Fruit fly (Drosophila melanogaster) whole organism, adult: ENCODE results near the gene CG1273.

Source experiments
- CG11617 ChIP-seq: fragments of 200-800 bp; sonication (Bioruptor generic); optimal IDR thresholded peaks from 2 replicates; lab custom pipeline; 2017; ENCODE audit warnings: mild to moderate bottlenecking, missing biosample characterization, missing genetic modification reagents, missing genetic modification characterization
- CG12768 ChIP-seq: fragments of 200-800 bp; sonication (Bioruptor generic); optimal IDR thresholded peaks from 2 replicates; lab custom pipeline; 2017; ENCODE audit warnings: missing biosample characterization, missing genetic modification characterization, mild to moderate bottlenecking, moderate library complexity, missing genetic modification reagents
- CG14711 ChIP-seq: fragments of 200-800 bp; sonication (Bioruptor generic); optimal IDR thresholded peaks from 2 replicates; lab custom pipeline; 2018; ENCODE audit warnings: missing biosample characterization, mild to moderate bottlenecking, missing genetic modification characterization, moderate library complexity
- CG1620 ChIP-seq: fragments of 200-800 bp; sonication (Bioruptor generic); optimal IDR thresholded peaks from 2 replicates; lab custom pipeline; 2016; ENCODE audit warnings: missing biosample characterization, missing genetic modification characterization
- CG33017 ChIP-seq: fragments of 200-800 bp; sonication (Bioruptor generic); optimal IDR thresholded peaks from 2 replicates; lab custom pipeline; 2018; ENCODE audit warnings: missing biosample characterization, mild to moderate bottlenecking, missing genetic modification characterization, moderate library complexity
- CG5204 ChIP-seq: fragments of 200-800 bp; sonication (Bioruptor generic); optimal IDR thresholded peaks from 2 replicates; lab custom pipeline; 2016; ENCODE audit warnings: missing biosample characterization, missing genetic modification characterization
- CG7045 ChIP-seq: fragments of 200-800 bp; sonication (Bioruptor generic); optimal IDR thresholded peaks from 2 replicates; lab custom pipeline; 2017; ENCODE audit warnings: missing biosample characterization, mild to moderate bottlenecking, missing genetic modification characterization
- CG7101 ChIP-seq: fragments of 200-800 bp; sonication (Bioruptor generic); optimal IDR thresholded peaks from 2 replicates; lab custom pipeline; 2018; ENCODE audit warnings: missing biosample characterization, mild to moderate bottlenecking, missing genetic modification characterization, moderate library complexity
- Clk ChIP-seq: fragments of 200-800 bp; sonication (Bioruptor generic); optimal IDR thresholded peaks from 2 replicates; lab custom pipeline; 2017; ENCODE audit warnings: missing biosample characterization, missing genetic modification characterization
- Crg-1 ChIP-seq: fragments of 200-800 bp; sonication (Bioruptor generic); optimal IDR thresholded peaks from 2 replicates; lab custom pipeline; 2016; ENCODE audit warnings: missing biosample characterization, missing genetic modification characterization
- Hr96 ChIP-seq: fragments of 200-800 bp; sonication (Bioruptor generic); optimal IDR thresholded peaks from 2 replicates; lab custom pipeline; 2016; ENCODE audit warnings: missing biosample characterization, missing genetic modification characterization
- Mnt ChIP-seq: fragments of 200-800 bp; sonication (Bioruptor generic); optimal IDR thresholded peaks from 2 replicates; lab custom pipeline; 2016; ENCODE audit warnings: missing biosample characterization, mild to moderate bottlenecking, missing genetic modification characterization
- bab1 ChIP-seq: fragments of 200-800 bp; sonication (Bioruptor generic); optimal IDR thresholded peaks from 3 replicates; lab custom pipeline; 2019; ENCODE audit warnings: missing biosample characterization, mild to moderate bottlenecking, missing genetic modification characterization, moderate library complexity
- cic ChIP-seq: fragments of 200-800 bp; sonication (Bioruptor generic); optimal IDR thresholded peaks from 2 replicates; lab custom pipeline; 2017; ENCODE audit warnings: missing biosample characterization, mild to moderate bottlenecking, missing genetic modification characterization, moderate library complexity
- cnc ChIP-seq, 2 experiments: fragments of >200 bp; optimal IDR thresholded peaks; 2 replicates each; lab custom pipeline; 2017
- kay ChIP-seq: fragments of 200-800 bp; sonication (Bioruptor generic); peaks from one replicate; lab custom pipeline; 2016; ENCODE audit warnings: missing biosample characterization, missing genetic modification characterization, borderline replicate concordance
- ovo ChIP-seq: fragments of 200-800 bp; sonication (Bioruptor generic); optimal IDR thresholded peaks from 2 replicates; lab custom pipeline; 2016; ENCODE audit warnings: missing biosample characterization, missing genetic modification characterization
- pad ChIP-seq: fragments of 200-800 bp; sonication (Bioruptor generic); optimal IDR thresholded peaks from 3 replicates; lab custom pipeline; 2017; ENCODE audit warnings: missing biosample characterization, missing genetic modification characterization, mild to moderate bottlenecking, moderate library complexity, missing genetic modification reagents
- tj ChIP-seq: fragments of 200-800 bp; sonication (Bioruptor generic); optimal IDR thresholded peaks from 3 replicates; lab custom pipeline; 2017; ENCODE audit warnings: missing biosample characterization, mild to moderate bottlenecking, missing genetic modification characterization, moderate library complexity
- toe ChIP-seq: fragments of 200-800 bp; sonication (Bioruptor generic); optimal IDR thresholded peaks from 2 replicates; lab custom pipeline; 2016; ENCODE audit warnings: missing biosample characterization, missing genetic modification characterization

CG1273 gene

DNA sequence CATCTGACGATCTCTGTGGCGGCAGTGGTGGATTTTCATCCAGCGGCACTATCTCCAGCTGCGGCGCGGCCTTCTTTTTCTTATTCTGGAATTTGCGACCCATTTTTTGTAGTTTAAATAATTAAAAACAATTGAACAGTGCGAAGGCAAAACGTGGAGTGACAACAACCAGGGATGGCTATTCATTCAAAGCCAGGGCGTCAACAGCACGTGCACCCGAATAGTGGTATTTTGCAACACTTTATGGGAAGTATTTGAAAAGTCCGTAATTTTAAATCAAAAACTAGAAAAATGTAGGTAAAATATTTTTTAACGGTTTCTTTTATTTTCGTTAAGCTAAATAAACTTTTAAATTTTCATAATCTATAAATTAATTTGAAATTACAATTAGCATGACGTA, 19.1 kb downstream of the CG1273 start, which contains the start of gene CG11583:
Gene CG11583, minus strand, starts transcription at position 191 of the 400 bp plus-strand sequence.
- peak; percentile 24 for TF ChIP-seq cic (GFP tag; lab: Kevin White, UChicago)
- peak; percentile 53 for TF ChIP-seq CG14711
- TF ChIP-seq Mnt (GFP tag; lab: Kevin White, UChicago) = peak; percentile 100
- peak; percentile 21 for TF ChIP-seq bab1
- TF ChIP-seq CG12768 (GFP tag; lab: Kevin White, UChicago) = peak; percentile 52
- TF ChIP-seq CG5204 = no peak
- TF ChIP-seq CG7101 (tag; lab: Kevin White, UChicago) = peak; percentile 72
- TF ChIP-seq pad (GFP tag; lab: Kevin White, UChicago) = peak; percentile 57
- no peak for TF ChIP-seq tj
- TF ChIP-seq CG33017 (tag; lab: Kevin White, UChicago) = peak; percentile 7
- TF ChIP-seq toe (GFP tag; lab: Kevin White, UChicago) = peak; percentile 63
- no peak for TF ChIP-seq Clk (GFP tag; lab: Kevin White, UChicago)
- TF ChIP-seq kay (GFP tag; lab: Kevin White, UChicago) = no peak
- peak; percentile 19 for TF ChIP-seq CG7045 (GFP tag; lab: Kevin White, UChicago)
- TF ChIP-seq Crg-1 = peak; percentile 64
- peak; percentile 76 for TF ChIP-seq CG1620 (GFP tag; lab: Kevin White, UChicago)
- TF ChIP-seq ovo (GFP tag; lab: Kevin White, UChicago) = peak; percentile 26

DNA sequence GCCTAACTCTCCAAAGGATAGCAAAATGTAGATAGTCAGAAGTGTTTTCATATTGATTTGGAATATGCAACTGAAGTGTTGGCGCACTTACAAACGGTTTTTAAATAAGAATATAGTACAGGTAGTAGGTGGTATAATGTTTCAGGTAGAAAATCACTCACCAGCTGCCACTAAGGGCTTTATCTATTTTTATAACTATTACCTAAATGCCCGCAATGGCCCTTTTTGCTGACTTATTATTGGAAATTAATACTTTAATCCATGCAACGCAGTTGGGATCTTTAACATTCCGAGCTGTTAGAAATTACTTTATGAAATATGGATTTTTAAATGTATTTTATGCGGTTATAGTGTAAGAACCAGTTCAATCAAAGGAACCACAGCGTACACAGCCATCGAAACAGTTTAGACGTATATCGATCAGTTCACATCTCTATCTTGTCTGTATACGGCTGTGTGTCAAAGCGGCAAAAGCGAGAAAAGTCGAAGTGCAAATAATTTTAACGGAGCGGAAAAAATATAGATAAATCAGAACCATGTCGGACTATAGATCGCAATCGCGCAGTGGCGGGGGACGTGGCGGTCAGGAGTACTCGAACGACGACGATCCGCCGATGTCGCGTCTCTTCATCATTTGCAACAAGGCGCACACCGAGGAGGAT, 20.0 kb downstream of the CG1273 start, which contains the start of the genes srw and CG1316:
Gene srw, minus strand, starts transcription at position 51 of the 662 bp plus-strand sequence.
Gene CG1316, plus strand, starts transcription at position 424 of the 662 bp plus-strand sequence.
- TF ChIP-seq ovo (GFP tag; lab: Kevin White, UChicago) = no peak
- no peak for TF ChIP-seq kay (GFP tag; lab: Kevin White, UChicago)
- TF ChIP-seq Mnt (GFP tag; lab: Kevin White, UChicago) = peak; percentile 41
- TF ChIP-seq CG7045 (GFP tag; lab: Kevin White, UChicago) = no peak
- no peak for TF ChIP-seq Crg-1
- TF ChIP-seq CG33017 (tag; lab: Kevin White, UChicago) = no peak
- no peak for TF ChIP-seq cic (GFP tag; lab: Kevin White, UChicago)
- TF ChIP-seq CG12768 (GFP tag; lab: Kevin White, UChicago) = peak; percentile 32
- peak; percentile 53 for TF ChIP-seq bab1
- TF ChIP-seq toe (GFP tag; lab: Kevin White, UChicago) = no peak
- no peak for TF ChIP-seq cnc (optimal IDR thresholded peaks at IDR 0.05; lab: Kevin White, UChicago)
- no peak for TF ChIP-seq CG11617 (GFP tag; lab: Kevin White, UChicago)
- no peak for TF ChIP-seq pad (GFP tag; lab: Kevin White, UChicago)

DNA sequence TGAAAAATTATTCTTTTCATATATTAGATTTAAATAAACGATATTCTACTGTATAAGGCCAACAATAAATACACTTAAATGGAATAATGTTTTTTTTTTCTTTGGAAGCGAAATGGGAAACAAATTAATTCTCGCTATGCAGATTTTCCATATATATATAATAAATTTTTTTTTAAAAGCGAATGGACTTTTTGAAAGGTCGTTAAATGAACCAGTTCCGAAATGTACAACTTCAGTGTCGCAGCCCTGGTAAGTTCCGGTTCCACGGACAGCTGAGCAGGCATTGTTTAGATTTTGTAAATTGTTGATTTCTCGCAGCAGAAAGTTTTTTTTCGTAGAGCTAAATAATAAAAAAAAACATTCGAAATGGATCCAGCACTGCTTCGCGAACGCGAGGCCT, 23.3 kb downstream of the CG1273 start, which contains the start of gene TfIIEbeta:
Gene TfIIEbeta, plus strand, starts transcription at position 255 of the 400 bp plus-strand sequence.
- TF ChIP-seq bab1 = peak; percentile 14
- peak; percentile 17 for TF ChIP-seq CG14711
- peak; percentile 38 for TF ChIP-seq tj
- TF ChIP-seq kay (GFP tag; lab: Kevin White, UChicago) = no peak
- TF ChIP-seq ovo (GFP tag; lab: Kevin White, UChicago) = no peak

- TF ChIP-seq cic (GFP tag; lab: Kevin White, UChicago) (peak; percentile 76), CG1620 (GFP tag; lab: Kevin White, UChicago) (no peak), CG7101 (tag; lab: Kevin White, UChicago) (peak; percentile 41), CG12768 (GFP tag; lab: Kevin White, UChicago) (peak; percentile 68), CG11617 (GFP tag; lab: Kevin White, UChicago) (peak; percentile 55), Hr96 (GFP tag; lab: Kevin White, UChicago) (no peak), Mnt (GFP tag; lab: Kevin White, UChicago) (peak; percentile 6), toe (GFP tag; lab: Kevin White, UChicago) (no peak), CG7045 (GFP tag; lab: Kevin White, UChicago) (no peak), CG33017 (tag; lab: Kevin White, UChicago) (peak; percentile 73), CG14711 (peak; percentile 54), Crg-1 (no peak), ovo (GFP tag; lab: Kevin White, UChicago) (no peak)
Measured at dm6 chr3L:4288591-4289056, 25.1 kb downstream of the CG1273 start, which contains the start of gene Hexo1. Gene Hexo1 (plus strand): TSS chr3L:4288641.

DNA sequence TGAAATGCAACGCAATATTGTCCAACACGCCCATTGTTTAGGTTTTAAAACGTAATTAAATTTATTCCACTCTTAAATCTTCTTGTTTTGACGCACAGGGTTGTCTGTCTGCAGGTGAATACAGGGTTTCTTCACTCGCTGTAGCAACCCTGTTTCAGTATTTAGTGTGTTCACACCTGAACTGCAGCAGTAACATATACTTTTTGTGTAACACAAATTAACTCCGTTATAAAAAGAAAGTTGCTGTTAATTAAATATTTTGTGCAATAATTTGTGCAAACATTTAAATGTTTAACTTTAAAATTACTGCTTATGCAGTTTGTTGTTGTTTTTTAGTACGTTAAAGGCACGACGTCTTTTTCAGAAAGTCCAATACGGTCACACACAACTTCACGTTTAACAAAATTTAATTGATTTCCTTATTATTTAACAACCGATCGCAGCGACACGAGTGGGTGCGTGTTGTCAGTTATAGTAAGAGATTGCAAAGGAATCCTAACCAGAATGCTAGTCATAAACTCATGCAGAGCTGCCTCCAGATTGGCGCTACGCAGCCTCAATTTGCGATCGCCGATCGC, 28.7 kb downstream of the CG1273 start, which contains the start of the genes CG15012 and Fdx2:
Gene CG15012, minus strand, starts transcription at position 127 of the 578 bp plus-strand sequence.
Gene Fdx2, plus strand, starts transcription at position 363 of the 578 bp plus-strand sequence.
- TF ChIP-seq kay (GFP tag; lab: Kevin White, UChicago) (no peak), CG7045 (GFP tag; lab: Kevin White, UChicago) (no peak), bab1 (peak; percentile 12), tj (peak; percentile 17), CG14711 (peak; percentile 100), Mnt (GFP tag; lab: Kevin White, UChicago) (peak; percentile 73), CG7101 (tag; lab: Kevin White, UChicago) (peak; percentile 8), pad (GFP tag; lab: Kevin White, UChicago) (peak; percentile 4), CG1620 (GFP tag; lab: Kevin White, UChicago) (peak; percentile 24), cnc (optimal IDR thresholded peaks at IDR 0.05; lab: Kevin White, UChicago) (no peak), CG33017 (tag; lab: Kevin White, UChicago) (no peak)
